Worm (Caenorhabditis elegans): ENCODE measurements around the gene F54C8.6.
A peak's percentile ranks its signal among the peaks of the same experiment; 100 is the strongest.

Gene F54C8.6

DNA sequence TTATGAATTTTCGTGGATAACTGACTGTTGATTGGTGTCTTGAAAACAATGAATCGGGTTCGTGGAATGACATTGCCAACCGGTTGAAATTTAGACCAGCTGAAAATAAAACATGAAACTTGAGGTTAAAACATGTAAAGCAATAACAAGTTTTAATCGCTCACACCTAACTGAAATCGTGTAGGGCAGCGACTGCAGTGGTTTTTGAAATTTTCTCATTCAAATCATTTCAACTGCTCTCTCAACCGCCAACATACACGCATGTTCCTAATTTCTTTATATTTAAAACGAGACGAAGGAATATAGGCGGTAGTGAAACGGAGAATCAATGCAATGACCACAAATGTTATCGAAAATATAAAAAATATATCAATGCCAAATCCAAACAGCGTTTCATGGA, 6.9 kb downstream of the F54C8.6 start:
- TF ChIP-seq ZK546.5 (tag; optimal IDR thresholded peaks at IDR 0.05) (no peak), ceh-82 (tag; optimal IDR thresholded peaks at IDR 0.05) (no peak), alr-1 (tag; optimal IDR thresholded peaks at IDR 0.05) (no peak), mdl-1 (tag; optimal IDR thresholded peaks at IDR 0.05) (no peak), lin-11 (tag; optimal IDR thresholded peaks at IDR 0.05) (no peak), Y55F3AM.14 (GFP tag; optimal IDR thresholded peaks at IDR 0.05) (no peak), sma-9 (GFP tag; optimal IDR thresholded peaks at IDR 0.05) (no peak), sma-9 (tag; optimal IDR thresholded peaks at IDR 0.05) (no peak)

DNA sequence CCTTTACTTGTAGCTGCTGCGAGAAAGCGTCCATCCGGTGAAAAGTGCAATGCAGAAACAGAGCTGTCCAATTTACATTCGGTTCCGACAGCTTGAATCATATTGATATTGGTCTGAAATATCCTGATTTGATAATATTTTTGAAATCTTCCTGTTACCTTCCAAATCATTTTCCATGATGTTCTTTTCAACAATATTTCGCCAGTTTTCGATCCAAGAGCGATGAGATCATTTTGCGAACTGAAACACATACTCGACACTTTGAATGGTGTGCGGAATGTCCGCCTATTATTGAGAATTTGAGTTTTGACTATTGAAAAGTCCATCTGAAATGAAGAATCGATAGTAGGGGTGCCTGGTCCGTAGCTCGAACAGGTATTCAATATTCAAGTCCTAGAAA, 8.6 kb downstream of the F54C8.6 start, which contains the start of gene emb-30:
emb-30 (minus strand) TSS at position 328 of the 400 bp plus-strand sequence.
- peak; percentile 31 for TF ChIP-seq ama-1 (optimal IDR thresholded peaks at IDR 0.05)
- TF ChIP-seq sem-4 (tag; optimal IDR thresholded peaks at IDR 0.05): peak; percentile 7
- no peak for TF ChIP-seq crh-2 (tag; optimal IDR thresholded peaks at IDR 0.05)
- peak; percentile 19 for TF ChIP-seq nhr-6 (tag; optimal IDR thresholded peaks at IDR 0.05)
- TF ChIP-seq egl-27 (tag; optimal IDR thresholded peaks at IDR 0.05): no peak
- TF ChIP-seq nhr-21 (tag; optimal IDR thresholded peaks at IDR 0.05): no peak

DNA sequence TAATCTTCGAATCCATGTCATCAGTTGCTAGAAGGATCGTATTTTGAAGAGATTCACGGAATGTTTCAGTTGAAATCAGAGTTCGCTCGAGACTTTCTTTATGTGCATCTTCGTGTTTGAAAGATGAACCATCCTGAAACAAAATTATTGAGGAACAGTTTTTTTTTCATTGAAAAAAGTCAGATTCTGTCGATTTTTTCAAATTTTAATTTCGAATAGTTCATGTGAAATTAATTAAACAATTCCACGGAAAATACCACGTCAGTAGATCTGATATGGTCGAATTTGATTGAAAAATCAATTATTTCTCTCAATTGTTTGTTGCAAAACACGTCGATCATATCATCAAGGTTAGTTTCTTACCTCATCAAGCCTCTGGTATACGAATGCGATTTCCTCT, 10.3 kb downstream of the F54C8.6 start, which contains the start of gene F54C8.1:
F54C8.1 (plus strand) TSS at position 301 of the 400 bp plus-strand sequence.
- TF ChIP-seq nhr-21 (tag; optimal IDR thresholded peaks at IDR 0.05) (no peak), unc-62 (GFP tag; optimal IDR thresholded peaks at IDR 0.05) (no peak), nhr-129 (tag; optimal IDR thresholded peaks at IDR 0.05) (no peak), Y55F3AM.14 (GFP tag; optimal IDR thresholded peaks at IDR 0.05) (no peak), zag-1 (tag; optimal IDR thresholded peaks at IDR 0.05) (no peak), lin-13 (GFP tag; optimal IDR thresholded peaks at IDR 0.05) (no peak)

DNA sequence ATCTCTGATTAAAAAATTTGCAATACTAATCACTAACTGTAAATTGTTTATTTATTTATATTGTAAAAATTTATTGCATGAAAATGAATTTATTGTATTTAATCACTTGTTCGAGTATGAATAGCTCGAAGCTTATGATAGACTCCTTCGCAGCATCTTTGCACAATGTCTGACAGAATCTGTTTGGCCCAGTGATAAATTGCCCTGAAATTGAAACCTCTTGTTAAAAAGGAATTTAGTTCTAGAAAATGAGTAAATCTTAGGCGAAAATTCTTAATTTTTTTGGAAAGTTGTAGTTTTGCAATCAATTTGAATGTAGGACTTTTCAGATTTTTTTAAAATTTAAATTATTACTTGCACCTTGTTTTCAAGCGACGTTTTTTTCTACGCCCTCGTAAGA, 14.7 kb downstream of the F54C8.6 start:
- no peak for TF ChIP-seq ama-1 (optimal IDR thresholded peaks at IDR 0.05)
- TF ChIP-seq ZK546.5 (tag; optimal IDR thresholded peaks at IDR 0.05): no peak
- no peak for TF ChIP-seq nhr-237 (tag; optimal IDR thresholded peaks at IDR 0.05)
- TF ChIP-seq nhr-10 (tag; optimal IDR thresholded peaks at IDR 0.05): no peak
- TF ChIP-seq peb-1 (tag; optimal IDR thresholded peaks at IDR 0.05): no peak
- TF ChIP-seq nhr-21 (tag; optimal IDR thresholded peaks at IDR 0.05): no peak
- TF ChIP-seq elt-3 (tag; optimal IDR thresholded peaks at IDR 0.05): no peak
- TF ChIP-seq skn-1 (tag; optimal IDR thresholded peaks at IDR 0.05): no peak
- no peak for TF ChIP-seq sma-9 (GFP tag; optimal IDR thresholded peaks at IDR 0.05)
- TF ChIP-seq sma-9 (tag; optimal IDR thresholded peaks at IDR 0.05): no peak
- TF ChIP-seq blmp-1 (tag; optimal IDR thresholded peaks at IDR 0.05; ENCODE audit: insufficient read depth): no peak
- TF ChIP-seq nhr-77 (tag; optimal IDR thresholded peaks at IDR 0.05): no peak
- TF ChIP-seq egl-27 (tag; optimal IDR thresholded peaks at IDR 0.05): no peak

DNA sequence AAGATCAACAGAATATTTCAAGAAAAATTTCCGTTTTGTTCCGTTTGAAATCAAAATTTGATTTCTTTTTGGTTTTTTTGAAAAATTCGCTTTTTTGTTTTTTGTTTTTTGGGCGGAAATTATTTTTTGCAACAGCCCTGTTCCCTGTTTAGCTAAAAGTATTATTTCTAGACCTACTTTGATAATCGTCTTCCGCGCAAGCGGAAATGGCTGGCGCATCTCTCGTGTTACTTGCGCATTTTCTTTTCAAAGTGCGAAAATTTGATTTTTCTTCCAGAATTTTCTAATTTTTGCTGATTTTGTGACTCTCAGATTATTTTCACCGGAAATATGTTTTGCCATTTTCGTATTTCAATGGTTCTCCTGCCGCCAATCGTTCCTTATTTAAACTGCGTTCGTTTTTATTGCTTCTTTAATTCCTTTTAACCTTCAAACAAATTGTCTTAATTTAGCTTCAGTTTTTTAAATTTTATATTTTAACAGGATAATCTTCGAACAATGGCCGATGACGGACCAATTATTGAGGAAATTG, 16.1 kb downstream of the F54C8.6 start, which contains the start of gene cpar-1:
cpar-1 (plus strand) TSS at position 482 of the 532 bp plus-strand sequence.
- TF ChIP-seq C34F6.9 (tag; optimal IDR thresholded peaks at IDR 0.05) (no peak), nhr-25 (tag; optimal IDR thresholded peaks at IDR 0.05) (no peak), alr-1 (tag; optimal IDR thresholded peaks at IDR 0.05) (no peak), mdl-1 (tag; optimal IDR thresholded peaks at IDR 0.05) (no peak), unc-39 (tag; optimal IDR thresholded peaks at IDR 0.05) (no peak), Y55F3AM.14 (GFP tag; optimal IDR thresholded peaks at IDR 0.05) (no peak), sma-9 (GFP tag; optimal IDR thresholded peaks at IDR 0.05) (no peak), sma-9 (tag; optimal IDR thresholded peaks at IDR 0.05) (no peak), skn-1 (tag; optimal IDR thresholded peaks at IDR 0.05) (no peak), gmeb-1 (tag; optimal IDR thresholded peaks at IDR 0.05) (no peak), mab-5 (tag; optimal IDR thresholded peaks at IDR 0.05) (no peak), nhr-129 (tag; optimal IDR thresholded peaks at IDR 0.05) (no peak), dmd-4 (tag; optimal IDR thresholded peaks at IDR 0.05) (no peak), ZK546.5 (tag; optimal IDR thresholded peaks at IDR 0.05) (no peak), snpc-4 (tag; optimal IDR thresholded peaks at IDR 0.05) (no peak), lin-39 (tag; optimal IDR thresholded peaks at IDR 0.05) (no peak), nhr-77 (tag; optimal IDR thresholded peaks at IDR 0.05) (no peak), ztf-4 (tag; optimal IDR thresholded peaks at IDR 0.05) (no peak), ztf-11 (tag; optimal IDR thresholded peaks at IDR 0.05) (no peak)
